Worm (Caenorhabditis elegans): ENCODE measurements around the gene let-23.

let-23 gene

DNA sequence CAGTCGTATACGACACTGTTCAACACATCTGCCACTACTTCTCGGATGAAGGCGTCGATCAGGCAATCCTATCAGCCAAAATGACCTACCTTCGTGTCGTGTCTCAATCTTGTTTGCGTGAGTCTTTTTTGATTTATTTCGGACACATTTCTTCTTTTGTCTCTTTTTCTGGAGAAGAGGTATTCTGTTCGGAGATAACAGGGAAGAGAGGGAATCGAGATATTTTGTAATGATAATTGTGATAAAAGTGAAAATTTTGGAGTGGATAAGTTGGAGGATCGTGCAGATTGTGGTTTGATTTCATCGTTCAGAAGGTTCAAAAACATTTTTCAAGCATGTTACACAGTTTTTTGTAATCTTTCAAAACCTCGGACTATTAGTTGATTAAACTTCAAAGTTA lies 36.5 kb downstream of the let-23 start:
- TF ChIP-seq nfyb-1 (GFP tag; IDR thresholded peaks at IDR 0.05) (no peak), chd-7 (tag; optimal IDR thresholded peaks at IDR 0.05) (no peak), D2030.7 (GFP tag; IDR thresholded peaks at IDR 0.05) (no peak)

DNA sequence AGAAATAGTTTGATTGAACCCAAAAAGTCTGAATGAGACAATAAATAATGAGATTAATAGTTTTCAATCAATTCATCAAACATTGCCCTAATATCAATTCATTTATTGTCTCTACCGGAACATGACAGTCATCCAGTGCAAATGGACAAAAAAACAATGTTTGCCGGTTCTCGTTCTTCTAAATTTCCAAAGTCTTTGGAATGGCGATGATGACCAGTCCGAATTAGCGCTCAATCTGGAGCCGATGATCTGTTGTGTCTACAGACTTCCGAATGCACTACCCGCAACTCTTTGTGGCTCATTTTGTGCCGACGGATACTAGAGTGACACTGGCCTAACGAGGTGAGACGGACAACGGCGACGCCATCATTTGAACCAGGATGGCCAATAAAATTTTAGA lies 39.0 kb downstream of the let-23 start, which contains the start of gene T26C5.3:
Gene T26C5.3, plus strand, starts transcription at position 301 of the 400 bp plus-strand sequence.
- no peak for TF ChIP-seq let-607 (tag; optimal IDR thresholded peaks at IDR 0.05)

DNA sequence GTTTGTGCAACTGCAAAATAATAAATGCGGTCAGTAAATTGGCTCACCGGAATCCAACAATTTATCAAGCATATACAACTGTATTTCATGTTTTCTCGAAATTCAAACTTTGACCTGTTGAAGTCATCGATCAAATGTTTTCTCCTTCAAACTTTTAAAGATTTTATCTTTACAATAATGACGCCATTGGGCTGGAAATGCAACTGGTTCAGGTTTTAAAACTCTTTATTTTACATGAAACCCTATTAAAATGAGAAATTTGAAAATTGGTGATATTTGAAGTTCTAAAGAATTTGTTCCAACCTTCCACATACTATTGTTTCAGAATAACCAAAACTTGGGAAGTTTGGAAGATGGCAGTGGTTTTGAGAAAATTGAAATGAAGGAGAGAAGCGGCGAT lies 39.7 kb downstream of the let-23 start:
- TF ChIP-seq aptf-2 (GFP tag; conservative IDR thresholded peaks at IDR 0.05): no peak
- no peak for TF ChIP-seq snpc-4 (GFP tag; optimal IDR thresholded peaks at IDR 0.05)
- TF ChIP-seq snpc-4 (tag; optimal IDR thresholded peaks at IDR 0.05): no peak
- TF ChIP-seq B0336.3 (GFP tag; IDR thresholded peaks at IDR 0.05): no peak
- TF ChIP-seq fkh-3 (tag; optimal IDR thresholded peaks at IDR 0.05): no peak
- no peak for TF ChIP-seq nfya-1 (tag; optimal IDR thresholded peaks at IDR 0.05; ENCODE audit: borderline replicate concordance, insufficient read depth)
- TF ChIP-seq hmg-20 (GFP tag; IDR thresholded peaks at IDR 0.05): no peak
- TF ChIP-seq ztf-26 (tag; optimal IDR thresholded peaks at IDR 0.05): no peak
- no peak for TF ChIP-seq let-607 (tag; optimal IDR thresholded peaks at IDR 0.05)
- TF ChIP-seq nhr-90 (tag; optimal IDR thresholded peaks at IDR 0.05): no peak
- TF ChIP-seq hrde-1 (tag; optimal IDR thresholded peaks at IDR 0.05; ENCODE audit: borderline replicate concordance): no peak
- TF ChIP-seq dpff-1 (tag; optimal IDR thresholded peaks at IDR 0.05): no peak

DNA sequence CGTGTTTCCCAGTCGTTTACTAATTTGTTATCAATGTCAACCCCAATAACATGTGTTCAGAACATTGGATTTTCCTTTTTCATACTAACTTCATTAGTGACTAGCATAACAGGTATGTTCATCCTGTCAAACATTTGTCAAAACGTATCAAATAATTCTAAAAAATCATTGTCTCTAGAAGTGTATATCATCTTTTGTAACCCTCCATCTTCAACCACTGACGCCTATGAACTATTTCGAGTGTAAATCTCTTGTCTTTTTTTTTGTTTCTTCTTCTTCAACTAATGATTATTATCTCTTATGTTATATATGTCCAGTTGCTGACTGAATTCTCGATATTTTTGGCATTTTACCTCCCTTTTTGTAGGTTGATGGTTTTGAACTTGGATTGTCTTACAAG lies 40.4 kb downstream of the let-23 start:
- no peak for TF ChIP-seq ztf-26 (tag; optimal IDR thresholded peaks at IDR 0.05)
- TF ChIP-seq chd-7 (tag; optimal IDR thresholded peaks at IDR 0.05): no peak
- TF ChIP-seq ztf-22 (GFP tag; optimal IDR thresholded peaks at IDR 0.05): no peak

DNA sequence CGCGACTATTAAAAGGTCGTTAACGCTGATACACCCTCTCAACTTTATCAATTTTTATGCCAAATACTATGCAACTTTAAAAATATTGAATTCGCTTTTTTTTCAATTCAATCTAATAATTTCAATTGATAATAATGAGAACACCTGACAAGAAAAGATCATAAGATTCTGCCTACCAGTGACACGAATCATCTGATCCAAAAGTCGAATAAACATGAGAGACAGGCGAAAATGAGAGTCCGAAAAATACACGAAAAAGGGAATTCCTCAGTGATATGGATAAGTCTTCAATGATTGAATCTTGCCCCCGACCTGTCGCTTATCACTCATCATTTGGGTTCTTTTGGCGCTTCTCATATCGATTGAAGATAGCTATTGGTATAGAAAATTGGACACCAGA lies 44.3 kb downstream of the let-23 start:
- no peak for TF ChIP-seq snpc-4 (GFP tag; optimal IDR thresholded peaks at IDR 0.05)
- no peak for TF ChIP-seq snpc-4 (tag; optimal IDR thresholded peaks at IDR 0.05)
- TF ChIP-seq F57A8.1 (GFP tag; optimal IDR thresholded peaks at IDR 0.05): no peak
- no peak for TF ChIP-seq nfyb-1 (GFP tag; IDR thresholded peaks at IDR 0.05)
- no peak for TF ChIP-seq lin-26 (GFP tag; IDR thresholded peaks at IDR 0.05)
- TF ChIP-seq T07F8.4 (tag; optimal IDR thresholded peaks at IDR 0.05): no peak
- TF ChIP-seq madf-3 (GFP tag; IDR thresholded peaks at IDR 0.05): no peak
- TF ChIP-seq ceh-40 (GFP tag; IDR thresholded peaks at IDR 0.05): no peak
- no peak for TF ChIP-seq repo-1 (tag; optimal IDR thresholded peaks at IDR 0.05)
- TF ChIP-seq dpff-1 (tag; optimal IDR thresholded peaks at IDR 0.05): no peak
- TF ChIP-seq egl-44 (GFP tag; IDR thresholded peaks at IDR 0.05): no peak
- TF ChIP-seq atf-7 (tag; optimal IDR thresholded peaks at IDR 0.05): no peak
- no peak for TF ChIP-seq zim-3 (tag; optimal IDR thresholded peaks at IDR 0.05)
- TF ChIP-seq attf-5 (GFP tag; optimal IDR thresholded peaks at IDR 0.05): no peak

DNA sequence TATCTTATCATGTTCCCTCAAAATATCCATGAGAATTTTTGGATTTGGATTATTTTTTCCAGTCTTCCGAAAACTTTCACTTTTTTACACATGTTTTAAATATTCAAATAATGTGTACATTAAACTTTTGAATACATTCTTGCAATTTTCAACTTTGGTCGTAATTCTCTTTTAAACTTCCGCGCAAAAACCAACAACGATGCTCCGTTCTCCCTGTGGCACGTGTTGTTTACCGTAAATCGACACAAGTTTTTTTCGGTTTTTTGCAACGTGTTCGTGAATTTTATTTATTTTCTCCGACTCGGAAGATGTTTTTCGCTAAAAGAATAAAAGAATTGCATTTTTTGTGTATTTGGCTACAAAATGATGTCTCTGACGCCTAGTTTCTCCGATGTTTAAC lies 45.5 kb downstream of the let-23 start:
- peak; percentile 38 for TF ChIP-seq F23B12.7 (tag; optimal IDR thresholded peaks at IDR 0.05; ENCODE audit: insufficient read depth)
- TF ChIP-seq nhr-27 (tag; optimal IDR thresholded peaks at IDR 0.05): no peak
- TF ChIP-seq lin-26 (GFP tag; IDR thresholded peaks at IDR 0.05): no peak
- TF ChIP-seq sdz-38 (tag; optimal IDR thresholded peaks at IDR 0.05): no peak
- TF ChIP-seq xnd-1 (tag; optimal IDR thresholded peaks at IDR 0.05): no peak
- no peak for TF ChIP-seq ceh-58 (GFP tag; IDR thresholded peaks at IDR 0.05)
- no peak for TF ChIP-seq chd-7 (tag; optimal IDR thresholded peaks at IDR 0.05)
- no peak for TF ChIP-seq somi-1 (GFP tag; optimal IDR thresholded peaks at IDR 0.05)
- TF ChIP-seq ztf-28 (GFP tag; IDR thresholded peaks at IDR 0.05): no peak
- no peak for TF ChIP-seq lag-1 (GFP tag; IDR thresholded peaks at IDR 0.05)
- no peak for TF ChIP-seq mcd-1 (GFP tag; IDR thresholded peaks at IDR 0.05)
- no peak for TF ChIP-seq aptf-3 (GFP tag; IDR thresholded peaks at IDR 0.05)
- TF ChIP-seq nfya-1 (tag; optimal IDR thresholded peaks at IDR 0.05; ENCODE audit: borderline replicate concordance, insufficient read depth): no peak
- peak; percentile 96 for TF ChIP-seq attf-3 (GFP tag; conservative IDR thresholded peaks at IDR 0.05)
- no peak for TF ChIP-seq attf-6 (GFP tag; IDR thresholded peaks at IDR 0.05)
- no peak for TF ChIP-seq ztf-22 (GFP tag; optimal IDR thresholded peaks at IDR 0.05)
- TF ChIP-seq Y56A3A.18 (GFP tag; IDR thresholded peaks at IDR 0.05): no peak
- TF ChIP-seq efl-1 (GFP tag; optimal IDR thresholded peaks at IDR 0.05): peak; percentile 49
- TF ChIP-seq lin-54 (GFP tag; optimal IDR thresholded peaks at IDR 0.05): no peak

All from whole organism, young adult.